Worm (Caenorhabditis elegans): Measurements from ENCODE around the gene Y32G9A.3.
A peak's percentile ranks its signal among the peaks of the same experiment; 100 is the strongest.

Gene Y32G9A.3

DNA sequence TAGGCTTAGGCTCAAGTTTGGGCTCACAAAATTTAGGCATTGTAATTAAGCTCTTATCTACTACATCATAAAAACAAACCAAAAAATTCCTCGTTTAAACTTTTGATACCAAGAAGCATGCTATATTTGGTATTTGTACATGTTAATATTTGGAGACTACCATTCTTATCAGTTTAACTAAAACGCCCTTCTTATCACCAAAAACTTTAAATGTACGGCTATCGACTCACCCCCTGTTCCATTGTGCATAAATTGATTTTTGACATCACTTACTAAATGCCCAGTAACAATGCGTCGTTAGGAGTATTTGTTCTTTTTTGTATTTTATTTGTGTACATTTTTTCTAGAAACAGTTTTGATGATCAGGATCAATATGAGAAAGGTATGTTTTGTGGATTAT lies 15.8 kb downstream of the Y32G9A.3 start, which contains the start of gene T06A1.5:
Gene T06A1.5, plus strand, starts transcription at position 209 of the 400 bp plus-strand sequence.
- TF ChIP-seq nhr-47 (tag; optimal IDR thresholded peaks at IDR 0.05) (no peak), elt-2 (tag; optimal IDR thresholded peaks at IDR 0.05) (peak; percentile 75)

DNA sequence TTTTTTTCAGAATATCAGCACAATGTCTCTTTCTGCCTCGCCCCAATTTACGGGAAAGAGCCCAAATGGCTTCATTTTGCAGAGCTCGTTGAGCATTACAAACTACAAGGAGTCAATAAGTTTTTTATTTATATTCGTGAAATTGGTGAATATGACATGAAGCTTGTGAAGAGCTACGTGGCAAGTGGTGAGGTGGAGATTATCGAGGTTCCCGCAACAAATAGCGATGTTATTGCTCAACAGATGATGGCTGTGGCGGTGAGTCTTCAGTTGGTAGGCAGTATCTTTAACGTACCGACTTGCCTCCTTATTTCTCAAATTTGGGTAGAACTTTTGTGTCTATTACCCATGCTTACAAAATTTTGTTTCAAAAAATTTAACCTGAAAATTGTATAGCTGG lies 17.3 kb downstream of the Y32G9A.3 start:
- TF ChIP-seq egl-13 (tag; optimal IDR thresholded peaks at IDR 0.05) (no peak), vab-15 (tag; optimal IDR thresholded peaks at IDR 0.05) (no peak), jun-1 (tag; optimal IDR thresholded peaks at IDR 0.05) (no peak), rnt-1 (tag; optimal IDR thresholded peaks at IDR 0.05) (no peak), lin-13 (GFP tag; optimal IDR thresholded peaks at IDR 0.05) (no peak), lir-3 (tag; optimal IDR thresholded peaks at IDR 0.05; ENCODE audit: poor library complexity) (no peak), fkh-10 (GFP tag; optimal IDR thresholded peaks at IDR 0.05) (no peak)

DNA sequence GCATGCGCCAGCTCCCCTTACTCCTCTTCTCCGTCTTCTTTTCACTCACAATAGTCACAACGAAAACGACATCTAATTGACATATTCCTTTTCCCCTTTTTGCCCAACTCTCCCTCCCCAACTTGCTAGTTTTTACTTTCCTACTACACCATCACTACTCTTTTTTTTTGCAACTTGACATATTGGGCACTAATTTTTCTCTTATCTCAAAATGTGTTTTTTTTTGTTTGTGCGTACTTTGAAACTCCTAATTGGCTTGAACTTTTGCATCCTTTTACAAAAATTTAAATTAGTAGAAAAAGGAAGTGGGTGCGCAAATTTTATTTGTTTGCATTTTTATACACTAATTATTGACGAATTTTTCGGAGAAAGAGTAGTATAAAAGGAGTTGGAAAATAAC lies 24.3 kb downstream of the Y32G9A.3 start:
- TF ChIP-seq lin-14 (GFP tag; optimal IDR thresholded peaks at IDR 0.05) (peak; percentile 86), nhr-47 (tag; optimal IDR thresholded peaks at IDR 0.05) (peak; percentile 5), egl-13 (tag; optimal IDR thresholded peaks at IDR 0.05) (no peak), fkh-4 (tag; optimal IDR thresholded peaks at IDR 0.05; ENCODE audit: borderline replicate concordance) (no peak), tbx-2 (tag; optimal IDR thresholded peaks at IDR 0.05) (peak; percentile 45), nhr-19 (GFP tag; conservative IDR thresholded peaks at IDR 0.05) (0 out of 2 replicates have a peak, but pooled peaks have one; percentile 7), ceh-8 (GFP tag; optimal IDR thresholded peaks at IDR 0.05) (peak; percentile 73)

ce11 chrV:1937963-1938362 lies 26.8 kb downstream of the Y32G9A.3 start, which contains the start of gene glb-25:
glb-25 (plus strand) TSS chrV:1938263.
- no peak for TF ChIP-seq pax-3 (tag; optimal IDR thresholded peaks at IDR 0.05)
- no peak for TF ChIP-seq ceh-8 (GFP tag; optimal IDR thresholded peaks at IDR 0.05)
- no peak for TF ChIP-seq nhr-47 (tag; optimal IDR thresholded peaks at IDR 0.05)
- no peak for TF ChIP-seq tbx-2 (tag; optimal IDR thresholded peaks at IDR 0.05)
- no peak for TF ChIP-seq isw-1 (GFP tag; IDR thresholded peaks at IDR 0.05)
- TF ChIP-seq lsy-2 (tag; optimal IDR thresholded peaks at IDR 0.05): no peak
- no peak for TF ChIP-seq hlh-4 (tag; optimal IDR thresholded peaks at IDR 0.05)
- TF ChIP-seq mef-2 (tag; optimal IDR thresholded peaks at IDR 0.05): no peak
- no peak for TF ChIP-seq mdl-1 (tag; optimal IDR thresholded peaks at IDR 0.05)
- TF ChIP-seq mab-9 (GFP tag; IDR thresholded peaks at IDR 0.05): no peak
- TF ChIP-seq nhr-71 (tag; optimal IDR thresholded peaks at IDR 0.05): no peak
- TF ChIP-seq fkh-4 (tag; optimal IDR thresholded peaks at IDR 0.05; ENCODE audit: borderline replicate concordance): no peak
- TF ChIP-seq lin-35 (GFP tag; optimal IDR thresholded peaks at IDR 0.05): no peak
- no peak for TF ChIP-seq blmp-1 (tag; optimal IDR thresholded peaks at IDR 0.05)

- peak in 1 of 3 experiments; percentile 5 for TF ChIP-seq ceh-82 (tag; optimal IDR thresholded peaks at IDR 0.05)
- TF ChIP-seq lin-14 (GFP tag; optimal IDR thresholded peaks at IDR 0.05): peak; percentile 87
- no peak for TF ChIP-seq lsy-2 (tag; optimal IDR thresholded peaks at IDR 0.05)
These were observed 29.4 kb downstream of the Y32G9A.3 start for ce11 chrV:1940472-1941221.

DNA sequence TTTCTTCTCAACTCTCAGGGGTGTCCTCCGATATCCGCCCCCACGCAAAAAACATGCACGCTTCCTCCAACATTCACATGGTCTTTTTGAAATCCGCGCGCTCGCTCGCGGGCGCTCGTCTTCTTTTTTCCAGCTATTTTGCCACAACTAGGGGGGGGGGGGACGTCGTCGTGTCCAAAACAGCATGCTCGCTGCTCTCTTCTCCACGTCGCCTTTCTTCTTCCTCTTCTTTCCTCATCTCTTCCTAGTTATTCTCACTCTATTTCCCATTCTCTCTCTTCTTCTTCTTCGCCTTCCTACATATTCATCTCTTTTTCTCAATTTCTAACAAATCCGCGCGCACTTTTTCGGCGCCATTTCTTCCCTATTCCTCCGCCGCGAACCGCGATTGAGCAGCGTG lies 32.3 kb downstream of the Y32G9A.3 start:
- no peak for TF ChIP-seq Y116A8C.19 (tag; optimal IDR thresholded peaks at IDR 0.05; ENCODE audit: borderline replicate concordance)
- no peak for TF ChIP-seq elt-2 (tag; optimal IDR thresholded peaks at IDR 0.05)
- no peak for TF ChIP-seq zip-4 (GFP tag; optimal IDR thresholded peaks at IDR 0.05)
- TF ChIP-seq unc-86 (tag; optimal IDR thresholded peaks at IDR 0.05): peak; percentile 56
- TF ChIP-seq F16B12.6 (tag; optimal IDR thresholded peaks at IDR 0.05): no peak
- no peak for TF ChIP-seq C04F5.9 (tag; optimal IDR thresholded peaks at IDR 0.05)
- no peak for TF ChIP-seq alr-1 (tag; optimal IDR thresholded peaks at IDR 0.05; ENCODE audit: borderline replicate concordance)
- no peak for TF ChIP-seq sup-37 (GFP tag; optimal IDR thresholded peaks at IDR 0.05)
- TF ChIP-seq xbp-1 (tag; optimal IDR thresholded peaks at IDR 0.05): peak; percentile 36
- no peak for TF ChIP-seq C16A3.4 (tag; optimal IDR thresholded peaks at IDR 0.05)
- TF ChIP-seq aly-2 (tag; optimal IDR thresholded peaks at IDR 0.05): no peak
- TF ChIP-seq efl-3 (GFP tag; optimal IDR thresholded peaks at IDR 0.05): no peak
- TF ChIP-seq hlh-17 (GFP tag; optimal IDR thresholded peaks at IDR 0.05; ENCODE audit: borderline replicate concordance): no peak
- TF ChIP-seq efl-1 (optimal IDR thresholded peaks at IDR 0.05): peak in 1 of 2 experiments; percentile 20
- no peak for TF ChIP-seq efl-1 (GFP tag; optimal IDR thresholded peaks at IDR 0.05 in 1 of 2)
- TF ChIP-seq unc-98 (GFP tag; IDR thresholded peaks at IDR 0.05): no peak
- TF ChIP-seq fkh-8 (tag; optimal IDR thresholded peaks at IDR 0.05): peak; percentile 91
- TF ChIP-seq fkh-4 (tag; optimal IDR thresholded peaks at IDR 0.05; ENCODE audit: borderline replicate concordance): no peak

All from whole organism, L1 larva.